Worm (Caenorhabditis elegans): ENCODE measurements around the gene F21C10.18.

Gene F21C10.18

DNA sequence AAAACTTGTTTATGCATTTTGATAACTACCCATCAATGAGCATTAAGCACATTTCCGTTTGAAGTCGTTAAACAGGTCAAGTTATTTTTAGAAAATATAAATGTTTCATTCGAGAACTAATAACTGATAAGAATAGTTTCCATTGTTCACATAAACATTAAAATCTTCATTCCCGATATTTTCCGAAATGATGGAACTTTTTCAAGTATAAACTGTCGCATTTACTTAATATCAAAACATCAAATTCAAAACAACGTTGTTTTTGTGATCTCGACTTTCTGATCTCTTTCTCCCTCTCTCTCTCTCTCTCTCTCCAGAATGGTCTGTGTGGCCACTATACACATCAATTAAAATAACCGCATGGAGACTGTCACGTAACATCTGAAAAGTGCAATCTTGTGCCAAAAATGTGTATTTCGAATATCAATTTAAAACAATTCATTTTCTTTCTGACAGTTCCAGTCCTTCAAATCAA is 33.9 kb upstream of the F21C10.18 start:
- TF ChIP-seq ztf-29 (GFP tag; IDR thresholded peaks at IDR 0.05) (no peak), ztf-23 (GFP tag; IDR thresholded peaks at IDR 0.05) (no peak), cog-1 (tag; optimal IDR thresholded peaks at IDR 0.05) (no peak), tab-1 (GFP tag; IDR thresholded peaks at IDR 0.05) (no peak), med-1 (GFP tag; optimal IDR thresholded peaks at IDR 0.05; ENCODE audit: insufficient read depth) (no peak), klf-2 (GFP tag; conservative IDR thresholded peaks at IDR 0.05) (no peak), ref-1 (GFP tag; conservative IDR thresholded peaks at IDR 0.05) (no peak), flt-1 (GFP tag; IDR thresholded peaks at IDR 0.05) (no peak), T22C8.4 (GFP tag; IDR thresholded peaks at IDR 0.05) (no peak)

DNA sequence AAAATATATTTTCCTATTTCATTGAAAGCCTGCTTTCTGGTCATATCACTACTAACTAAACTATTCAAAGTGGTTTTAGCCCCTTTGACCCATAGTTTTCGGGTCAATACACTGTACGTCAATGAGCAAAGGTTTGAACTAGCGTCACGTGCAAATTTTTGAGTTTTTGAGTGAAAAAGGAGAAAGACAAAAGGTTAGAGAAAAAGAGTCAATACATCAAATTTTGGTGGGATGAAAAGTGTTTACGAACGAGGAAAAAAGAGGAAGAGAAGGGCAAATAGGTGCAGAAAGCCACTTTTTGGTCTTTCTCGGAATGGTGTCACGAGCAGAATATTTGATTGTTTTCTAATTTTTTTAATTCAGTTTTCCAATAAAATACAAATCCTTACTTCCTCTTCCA is 32.5 kb upstream of the F21C10.18 start:
- TF ChIP-seq flt-1 (GFP tag; IDR thresholded peaks at IDR 0.05): no peak
- no peak for TF ChIP-seq ref-1 (GFP tag; conservative IDR thresholded peaks at IDR 0.05)
- TF ChIP-seq tab-1 (GFP tag; IDR thresholded peaks at IDR 0.05): no peak
- TF ChIP-seq ztf-29 (GFP tag; IDR thresholded peaks at IDR 0.05): no peak

DNA sequence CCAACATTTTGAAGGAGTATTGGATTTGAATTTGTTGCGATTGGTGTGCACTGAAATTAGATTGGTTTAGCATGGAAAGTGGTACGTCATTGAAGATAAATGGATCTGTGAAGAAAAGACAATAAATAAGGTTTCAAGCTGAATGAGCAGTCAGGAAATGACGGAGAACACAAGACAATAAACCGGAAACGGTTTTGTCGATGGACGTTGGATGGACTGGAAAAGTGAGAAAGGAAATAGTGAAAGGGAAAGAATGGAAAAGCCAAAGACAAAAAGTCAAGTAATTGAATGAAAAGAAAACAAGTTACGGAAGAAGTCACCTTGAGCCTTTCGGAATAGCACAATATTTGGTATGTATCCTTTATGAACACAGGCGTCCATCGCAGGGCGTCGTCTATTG is 32.0 kb upstream of the F21C10.18 start, which contains the start of gene T27E4.7:
TSS of gene T27E4.7 (minus strand) at position 50 of the 400 bp plus-strand sequence.
- TF ChIP-seq med-1 (GFP tag; optimal IDR thresholded peaks at IDR 0.05; ENCODE audit: insufficient read depth) (no peak), klf-2 (GFP tag; conservative IDR thresholded peaks at IDR 0.05) (no peak), ref-1 (GFP tag; conservative IDR thresholded peaks at IDR 0.05) (no peak), ztf-29 (GFP tag; IDR thresholded peaks at IDR 0.05) (no peak), ztf-23 (GFP tag; IDR thresholded peaks at IDR 0.05) (no peak), tab-1 (GFP tag; IDR thresholded peaks at IDR 0.05) (no peak), flt-1 (GFP tag; IDR thresholded peaks at IDR 0.05) (no peak), cog-1 (tag; optimal IDR thresholded peaks at IDR 0.05) (no peak), T22C8.4 (GFP tag; IDR thresholded peaks at IDR 0.05) (no peak)

DNA sequence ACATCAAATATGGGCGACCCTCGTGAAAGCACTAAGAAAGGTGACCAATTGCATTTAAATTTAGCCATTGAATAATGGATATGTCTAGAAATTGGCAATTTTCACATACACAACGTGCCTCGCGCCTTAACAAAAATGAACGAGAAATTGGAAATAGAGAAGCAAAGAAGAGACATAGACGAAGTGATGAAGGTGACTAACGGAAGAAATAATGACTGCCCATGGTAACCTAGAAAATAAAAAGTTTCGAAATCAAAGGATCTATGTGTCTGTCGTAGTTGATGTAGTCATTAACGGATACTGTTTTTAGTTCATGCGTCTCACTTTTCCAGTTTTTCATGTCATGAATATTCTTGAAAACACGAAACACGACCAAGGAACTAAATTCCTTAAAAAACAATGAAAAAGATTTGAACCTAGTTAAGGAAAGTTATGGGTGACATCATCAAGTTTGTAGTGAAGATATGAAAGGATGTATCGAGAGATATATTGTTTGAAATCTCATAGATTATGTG is 30.2 kb upstream of the F21C10.18 start:
- TF ChIP-seq ref-1 (GFP tag; conservative IDR thresholded peaks at IDR 0.05) (no peak), tab-1 (GFP tag; IDR thresholded peaks at IDR 0.05) (no peak), med-1 (GFP tag; optimal IDR thresholded peaks at IDR 0.05; ENCODE audit: insufficient read depth) (no peak), T22C8.4 (GFP tag; IDR thresholded peaks at IDR 0.05) (no peak), klf-2 (GFP tag; conservative IDR thresholded peaks at IDR 0.05) (no peak), ztf-23 (GFP tag; IDR thresholded peaks at IDR 0.05) (no peak), cog-1 (tag; optimal IDR thresholded peaks at IDR 0.05) (no peak), ztf-29 (GFP tag; IDR thresholded peaks at IDR 0.05) (no peak), flt-1 (GFP tag; IDR thresholded peaks at IDR 0.05) (no peak)

DNA sequence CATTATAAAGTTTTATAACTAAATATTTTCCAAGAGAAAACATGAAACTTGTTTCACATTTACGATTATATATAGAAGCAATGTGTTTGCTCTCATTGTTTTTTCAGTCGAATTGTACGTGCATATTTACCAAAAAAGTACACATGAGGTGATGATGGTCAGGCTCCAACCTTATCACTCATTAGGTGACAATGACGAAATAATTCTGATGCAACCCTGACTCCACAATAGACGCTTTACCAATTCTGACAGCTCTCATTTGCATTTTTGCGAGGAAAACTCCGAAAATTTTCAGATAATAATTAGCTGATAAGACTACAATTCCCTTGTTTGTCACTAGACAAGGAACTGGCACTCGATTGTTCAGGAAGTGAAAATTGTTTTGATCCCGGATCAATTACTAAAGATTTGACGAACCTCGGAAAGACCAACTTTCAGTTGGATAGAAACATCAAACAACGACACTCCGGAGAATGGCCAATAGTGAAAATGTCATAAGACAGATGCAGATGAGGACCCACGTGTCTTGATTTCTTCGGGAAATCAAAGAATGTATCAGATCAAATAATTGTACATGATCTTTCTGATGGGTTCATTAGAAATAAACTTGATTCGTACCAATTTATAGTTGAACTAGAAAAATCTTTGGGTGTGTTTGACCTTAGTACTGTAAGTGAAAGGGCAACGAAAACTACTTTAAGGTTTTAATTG is 29.3 kb upstream of the F21C10.18 start:
- TF ChIP-seq med-1 (GFP tag; optimal IDR thresholded peaks at IDR 0.05; ENCODE audit: insufficient read depth): no peak
- no peak for TF ChIP-seq cog-1 (tag; optimal IDR thresholded peaks at IDR 0.05)
- TF ChIP-seq ztf-29 (GFP tag; IDR thresholded peaks at IDR 0.05): no peak

DNA sequence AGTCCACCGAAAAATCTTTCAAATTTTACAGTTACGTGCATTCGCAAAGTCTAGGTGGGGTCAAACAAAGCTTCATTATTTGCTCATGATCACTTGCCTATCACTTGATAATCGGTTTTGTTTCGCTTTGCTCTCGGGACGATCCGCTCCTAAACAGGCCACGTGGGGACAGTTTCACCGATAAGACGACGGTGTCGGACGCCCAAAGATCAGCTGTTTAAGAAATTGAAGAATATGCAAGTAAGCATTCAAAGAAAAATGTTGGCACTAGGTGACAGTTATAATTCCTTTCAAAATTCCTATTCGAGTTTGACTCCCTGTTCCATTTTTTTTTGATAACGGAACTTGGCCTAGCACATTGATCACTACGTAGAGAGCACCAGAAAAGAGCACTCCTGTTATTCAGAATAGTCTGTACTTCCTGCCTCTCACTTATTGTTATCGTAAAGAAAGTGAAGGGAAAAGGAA is 28.3 kb upstream of the F21C10.18 start:
- TF ChIP-seq ref-1 (GFP tag; conservative IDR thresholded peaks at IDR 0.05) (no peak), flt-1 (GFP tag; IDR thresholded peaks at IDR 0.05) (no peak), T22C8.4 (GFP tag; IDR thresholded peaks at IDR 0.05) (no peak), ztf-23 (GFP tag; IDR thresholded peaks at IDR 0.05) (no peak), klf-2 (GFP tag; conservative IDR thresholded peaks at IDR 0.05) (no peak), ztf-29 (GFP tag; IDR thresholded peaks at IDR 0.05) (no peak), cog-1 (tag; optimal IDR thresholded peaks at IDR 0.05) (no peak), med-1 (GFP tag; optimal IDR thresholded peaks at IDR 0.05; ENCODE audit: insufficient read depth) (no peak), tab-1 (GFP tag; IDR thresholded peaks at IDR 0.05) (no peak)

DNA sequence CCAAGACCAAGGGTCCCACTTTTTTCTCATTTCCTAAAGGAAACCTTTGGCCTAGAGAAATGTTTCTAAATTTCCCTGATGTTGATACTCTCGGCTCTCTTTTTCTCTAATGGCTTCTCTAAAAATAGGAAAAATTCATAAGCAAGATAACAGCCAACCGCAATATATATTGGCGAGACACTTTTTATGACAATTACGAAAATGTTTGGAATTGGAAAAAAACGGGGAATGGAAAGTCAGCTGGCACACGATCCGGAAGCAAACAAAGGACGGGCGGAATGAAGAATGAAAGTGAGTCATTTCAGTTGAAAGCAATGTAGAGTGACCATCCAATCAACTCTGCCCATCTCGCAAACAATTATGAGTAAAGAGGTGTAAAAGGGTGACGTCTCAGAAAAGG is 26.9 kb upstream of the F21C10.18 start:
- TF ChIP-seq klf-2 (GFP tag; conservative IDR thresholded peaks at IDR 0.05) (no peak), ztf-23 (GFP tag; IDR thresholded peaks at IDR 0.05) (no peak), tab-1 (GFP tag; IDR thresholded peaks at IDR 0.05) (no peak), cog-1 (tag; optimal IDR thresholded peaks at IDR 0.05) (no peak), flt-1 (GFP tag; IDR thresholded peaks at IDR 0.05) (no peak), med-1 (GFP tag; optimal IDR thresholded peaks at IDR 0.05; ENCODE audit: insufficient read depth) (no peak), ztf-29 (GFP tag; IDR thresholded peaks at IDR 0.05) (no peak), ref-1 (GFP tag; conservative IDR thresholded peaks at IDR 0.05) (no peak), T22C8.4 (GFP tag; IDR thresholded peaks at IDR 0.05) (no peak)

DNA sequence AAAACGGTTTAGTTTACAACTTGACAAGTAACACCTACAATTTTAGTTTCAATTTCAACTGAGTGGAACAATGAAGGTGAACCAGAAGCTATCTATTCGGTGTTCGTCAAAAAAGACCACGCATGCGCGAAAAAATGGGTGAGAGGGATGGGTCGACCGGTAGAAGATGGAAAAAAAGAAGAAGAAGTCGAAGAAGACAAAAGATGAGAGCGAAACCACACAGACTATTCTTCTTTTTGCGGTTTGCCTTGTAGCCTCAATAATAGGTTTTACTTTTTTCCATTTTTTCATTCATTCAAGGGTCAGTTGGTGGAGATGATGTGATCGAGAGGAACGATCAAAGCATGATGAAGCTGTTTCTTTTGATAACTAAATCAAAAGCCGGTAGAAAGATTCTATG is 26.0 kb upstream of the F21C10.18 start:
- TF ChIP-seq med-1 (GFP tag; optimal IDR thresholded peaks at IDR 0.05; ENCODE audit: insufficient read depth): no peak
- TF ChIP-seq T22C8.4 (GFP tag; IDR thresholded peaks at IDR 0.05): no peak
- no peak for TF ChIP-seq flt-1 (GFP tag; IDR thresholded peaks at IDR 0.05)
- no peak for TF ChIP-seq cog-1 (tag; optimal IDR thresholded peaks at IDR 0.05)
- no peak for TF ChIP-seq klf-2 (GFP tag; conservative IDR thresholded peaks at IDR 0.05)
- no peak for TF ChIP-seq ztf-23 (GFP tag; IDR thresholded peaks at IDR 0.05)
- no peak for TF ChIP-seq tab-1 (GFP tag; IDR thresholded peaks at IDR 0.05)
- no peak for TF ChIP-seq ref-1 (GFP tag; conservative IDR thresholded peaks at IDR 0.05)
- no peak for TF ChIP-seq ztf-29 (GFP tag; IDR thresholded peaks at IDR 0.05)

DNA sequence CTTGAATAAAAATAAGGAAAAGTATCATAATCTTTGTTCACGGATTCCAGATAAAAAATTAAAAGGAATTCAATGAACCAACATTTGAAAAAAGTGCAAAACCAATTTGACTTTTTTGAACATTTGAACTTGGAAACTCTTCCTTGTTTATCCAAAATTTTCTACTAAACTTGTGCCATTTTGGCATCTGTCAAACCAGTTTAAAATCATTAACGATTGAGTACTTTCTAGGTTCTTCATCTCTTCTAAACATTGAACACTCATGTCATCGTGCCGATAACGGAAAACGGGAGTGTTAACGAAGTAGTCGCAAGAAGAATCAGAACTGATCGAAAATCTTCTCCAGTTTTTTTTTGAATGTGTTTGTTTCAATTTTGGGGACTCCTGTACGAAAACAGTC is 24.1 kb upstream of the F21C10.18 start:
- no peak for TF ChIP-seq ztf-23 (GFP tag; IDR thresholded peaks at IDR 0.05)
- no peak for TF ChIP-seq ref-1 (GFP tag; conservative IDR thresholded peaks at IDR 0.05)
- no peak for TF ChIP-seq cog-1 (tag; optimal IDR thresholded peaks at IDR 0.05)
- TF ChIP-seq T22C8.4 (GFP tag; IDR thresholded peaks at IDR 0.05): no peak
- no peak for TF ChIP-seq tab-1 (GFP tag; IDR thresholded peaks at IDR 0.05)
- TF ChIP-seq med-1 (GFP tag; optimal IDR thresholded peaks at IDR 0.05; ENCODE audit: insufficient read depth): no peak

DNA sequence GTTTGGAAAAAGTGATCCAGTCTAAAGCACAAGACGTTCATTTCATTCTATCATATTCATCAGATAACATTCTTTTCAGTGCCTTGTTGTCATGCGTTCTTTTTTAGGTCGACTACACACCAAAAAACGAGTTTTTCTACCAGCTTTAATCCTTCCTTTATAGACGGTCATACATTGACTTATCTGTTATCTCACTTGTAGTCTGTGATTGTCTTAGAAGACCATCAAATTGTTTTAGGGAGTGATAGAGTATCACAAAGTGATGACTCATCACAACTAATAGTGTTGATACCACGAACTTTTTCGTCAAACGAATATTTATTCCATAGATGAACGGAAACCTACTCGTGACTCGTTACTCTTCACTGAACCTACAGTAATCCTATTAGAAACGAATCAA is 22.5 kb upstream of the F21C10.18 start:
- TF ChIP-seq tab-1 (GFP tag; IDR thresholded peaks at IDR 0.05): no peak
- TF ChIP-seq med-1 (GFP tag; optimal IDR thresholded peaks at IDR 0.05; ENCODE audit: insufficient read depth): no peak
- TF ChIP-seq ref-1 (GFP tag; conservative IDR thresholded peaks at IDR 0.05): no peak
- no peak for TF ChIP-seq cog-1 (tag; optimal IDR thresholded peaks at IDR 0.05)
- no peak for TF ChIP-seq ztf-29 (GFP tag; IDR thresholded peaks at IDR 0.05)
- TF ChIP-seq ztf-23 (GFP tag; IDR thresholded peaks at IDR 0.05): no peak
- no peak for TF ChIP-seq flt-1 (GFP tag; IDR thresholded peaks at IDR 0.05)
- TF ChIP-seq klf-2 (GFP tag; conservative IDR thresholded peaks at IDR 0.05): no peak
- no peak for TF ChIP-seq T22C8.4 (GFP tag; IDR thresholded peaks at IDR 0.05)
